Worm (Caenorhabditis elegans): Measurements from ENCODE around the gene C30G4.2.
A peak's percentile ranks its signal among the peaks of the same experiment; 100 is the strongest.

C30G4.2 gene

DNA sequence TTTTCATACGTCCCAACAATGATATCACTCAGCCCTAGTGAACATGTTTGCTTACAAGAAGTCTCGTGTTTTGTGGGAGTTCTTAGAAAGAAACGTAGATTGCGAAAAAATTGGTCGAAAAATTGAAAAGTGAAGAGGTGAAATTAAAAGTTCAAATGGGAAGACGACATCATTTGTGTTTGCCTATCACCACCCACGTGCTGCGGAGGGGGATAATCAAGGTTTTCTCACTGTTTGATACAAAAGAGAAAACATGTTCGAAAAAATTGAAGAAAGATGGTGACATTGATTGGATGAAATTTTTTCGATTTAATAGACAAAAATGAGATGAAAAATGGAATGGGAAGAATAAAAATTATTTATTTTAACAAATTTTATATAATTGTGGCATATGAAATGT lies 25.1 kb upstream of the C30G4.2 start:
- TF ChIP-seq nhr-76 (tag; optimal IDR thresholded peaks at IDR 0.05), result no peak
- TF ChIP-seq drap-1 (GFP tag; optimal IDR thresholded peaks at IDR 0.05), result no peak
- no peak for TF ChIP-seq pha-4 (tag; optimal IDR thresholded peaks at IDR 0.05)
- TF ChIP-seq lsy-2 (tag; optimal IDR thresholded peaks at IDR 0.05), result no peak
- TF ChIP-seq lin-13 (tag; optimal IDR thresholded peaks at IDR 0.05), result no peak
- TF ChIP-seq ceh-43 (GFP tag; optimal IDR thresholded peaks at IDR 0.05), result no peak
- TF ChIP-seq hlh-1 (tag; optimal IDR thresholded peaks at IDR 0.05), result peak; percentile 5
- no peak for TF ChIP-seq unc-62 (GFP tag; optimal IDR thresholded peaks at IDR 0.05)

DNA sequence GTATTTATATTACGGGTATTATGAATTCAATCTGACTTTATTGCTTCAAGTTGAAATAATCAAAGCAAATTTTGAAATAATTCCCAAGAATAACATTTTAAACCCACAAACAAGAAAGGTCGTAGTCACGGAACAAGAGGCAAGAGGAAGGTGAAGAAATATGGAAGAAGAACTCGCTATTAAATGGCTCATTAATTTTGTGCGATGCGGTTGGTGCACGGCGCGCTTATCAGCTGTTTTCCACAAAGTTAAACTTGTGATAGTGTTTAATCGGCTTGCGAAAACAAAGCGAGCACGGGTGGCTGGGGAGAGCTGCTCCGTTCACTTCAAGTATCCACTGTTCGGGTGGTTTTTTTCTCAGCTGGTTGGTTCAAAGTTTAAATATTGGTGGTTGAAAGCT lies 21.5 kb upstream of the C30G4.2 start:
- TF ChIP-seq ztf-11 (tag; optimal IDR thresholded peaks at IDR 0.05), result no peak
- no peak for TF ChIP-seq mep-1 (tag; optimal IDR thresholded peaks at IDR 0.05)
- TF ChIP-seq bed-3 (GFP tag; optimal IDR thresholded peaks at IDR 0.05), result no peak
- no peak for TF ChIP-seq pha-4 (tag; optimal IDR thresholded peaks at IDR 0.05)
- TF ChIP-seq nhr-12 (tag; optimal IDR thresholded peaks at IDR 0.05), result no peak
- no peak for TF ChIP-seq hlh-1 (tag; optimal IDR thresholded peaks at IDR 0.05)
- no peak for TF ChIP-seq lin-13 (tag; optimal IDR thresholded peaks at IDR 0.05)
- no peak for TF ChIP-seq sptf-1 (tag; optimal IDR thresholded peaks at IDR 0.05)
- no peak for TF ChIP-seq unc-120 (tag; optimal IDR thresholded peaks at IDR 0.05; ENCODE audit: poor library complexity, severe bottlenecking)
- TF ChIP-seq ceh-43 (GFP tag; optimal IDR thresholded peaks at IDR 0.05), result no peak
- TF ChIP-seq ces-1 (GFP tag; optimal IDR thresholded peaks at IDR 0.05), result no peak
- no peak for TF ChIP-seq nhr-237 (tag; optimal IDR thresholded peaks at IDR 0.05)
- TF ChIP-seq lsy-2 (tag; optimal IDR thresholded peaks at IDR 0.05), result no peak
- no peak for TF ChIP-seq elt-1 (tag; optimal IDR thresholded peaks at IDR 0.05; ENCODE audit: borderline replicate concordance, insufficient read depth)

DNA sequence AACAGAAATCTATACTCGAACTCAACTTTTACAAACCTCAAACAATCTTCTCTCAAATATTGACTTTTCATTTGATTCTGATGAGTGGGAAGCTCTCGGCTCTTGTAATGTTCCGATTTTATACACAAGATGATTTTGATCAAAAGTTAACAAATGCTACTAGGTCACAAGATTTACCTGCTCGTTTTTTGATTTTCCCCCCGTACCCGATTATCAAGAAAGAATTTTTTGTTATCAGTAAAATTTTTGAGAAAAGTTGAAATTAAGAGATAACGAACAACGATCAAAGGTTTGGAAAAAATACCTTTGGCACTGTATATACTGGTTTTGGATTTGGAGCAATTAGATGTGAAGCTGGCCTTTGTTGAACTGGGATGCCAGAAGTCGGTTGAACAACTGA lies 19.4 kb upstream of the C30G4.2 start:
- TF ChIP-seq sptf-1 (tag; optimal IDR thresholded peaks at IDR 0.05) (no peak), unc-62 (GFP tag; optimal IDR thresholded peaks at IDR 0.05) (no peak), ham-2 (GFP tag; optimal IDR thresholded peaks at IDR 0.05) (no peak), nhr-237 (tag; optimal IDR thresholded peaks at IDR 0.05) (no peak), lin-32 (GFP tag; optimal IDR thresholded peaks at IDR 0.05) (no peak), drap-1 (GFP tag; optimal IDR thresholded peaks at IDR 0.05) (no peak), nhr-2 (tag; optimal IDR thresholded peaks at IDR 0.05) (no peak), unc-39 (tag; optimal IDR thresholded peaks at IDR 0.05) (no peak), nhr-76 (tag; optimal IDR thresholded peaks at IDR 0.05) (no peak), snpc-4 (tag; optimal IDR thresholded peaks at IDR 0.05) (no peak), M03D4.4 (tag; optimal IDR thresholded peaks at IDR 0.05) (no peak), elt-1 (tag; optimal IDR thresholded peaks at IDR 0.05; ENCODE audit: borderline replicate concordance, insufficient read depth) (no peak), mab-5 (tag; optimal IDR thresholded peaks at IDR 0.05) (no peak), ceh-39 (tag; optimal IDR thresholded peaks at IDR 0.05) (no peak), cnd-1 (tag; optimal IDR thresholded peaks at IDR 0.05) (no peak), lin-13 (tag; optimal IDR thresholded peaks at IDR 0.05) (no peak)

DNA sequence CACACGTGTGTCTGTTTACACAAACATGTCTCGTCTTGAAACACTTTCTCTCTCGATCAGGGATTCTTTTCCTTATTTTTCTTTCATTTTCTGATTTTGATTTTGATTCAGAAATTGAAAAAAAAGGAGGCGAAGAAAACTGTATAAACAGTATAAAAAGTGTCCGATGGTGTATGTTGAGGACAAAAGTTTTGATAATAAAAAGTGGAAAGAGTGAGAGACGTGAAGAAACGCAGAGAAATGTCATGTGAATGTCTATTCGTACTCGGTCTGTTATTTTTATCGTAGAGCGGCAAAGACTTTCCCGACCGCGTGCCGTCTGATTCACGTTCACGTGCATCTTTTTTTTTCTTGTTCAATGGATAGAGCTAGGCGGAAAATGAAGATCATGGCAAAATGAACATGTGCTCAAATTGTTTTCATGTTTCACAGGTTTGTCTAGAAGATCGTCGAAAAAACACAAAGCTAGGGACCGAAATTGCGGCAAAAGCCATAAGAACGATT lies 18.4 kb upstream of the C30G4.2 start:
- no peak for TF ChIP-seq mls-2 (tag; optimal IDR thresholded peaks at IDR 0.05)
- TF ChIP-seq hlh-1 (tag; optimal IDR thresholded peaks at IDR 0.05), result no peak
- no peak for TF ChIP-seq lin-32 (GFP tag; optimal IDR thresholded peaks at IDR 0.05)

- TF ChIP-seq ces-1 (GFP tag; optimal IDR thresholded peaks at IDR 0.05) (no peak), lin-13 (tag; optimal IDR thresholded peaks at IDR 0.05) (no peak), sem-2 (GFP tag; optimal IDR thresholded peaks at IDR 0.05) (no peak), nhr-76 (tag; optimal IDR thresholded peaks at IDR 0.05) (no peak), nhr-2 (tag; optimal IDR thresholded peaks at IDR 0.05) (no peak), zip-8 (tag; optimal IDR thresholded peaks at IDR 0.05) (no peak), tbx-8 (GFP tag; optimal IDR thresholded peaks at IDR 0.05) (no peak), unc-120 (tag; optimal IDR thresholded peaks at IDR 0.05; ENCODE audit: poor library complexity, severe bottlenecking) (no peak), nhr-12 (tag; optimal IDR thresholded peaks at IDR 0.05) (no peak), hlh-1 (tag; optimal IDR thresholded peaks at IDR 0.05) (no peak), flh-1 (GFP tag; optimal IDR thresholded peaks at IDR 0.05) (no peak), pha-4 (tag; optimal IDR thresholded peaks at IDR 0.05) (no peak), elt-3 (tag; optimal IDR thresholded peaks at IDR 0.05) (no peak), snpc-4 (tag; optimal IDR thresholded peaks at IDR 0.05) (no peak), mab-5 (tag; optimal IDR thresholded peaks at IDR 0.05) (no peak), ceh-83 (GFP tag; optimal IDR thresholded peaks at IDR 0.05) (no peak), M03D4.4 (tag; optimal IDR thresholded peaks at IDR 0.05) (no peak), sptf-1 (tag; optimal IDR thresholded peaks at IDR 0.05) (no peak)
Observed at ce11 chrX:17062165-17062564, 16.7 kb upstream of the C30G4.2 start.

Data from whole organism, mixed stage, embryonic.